Worm (Caenorhabditis elegans) whole organism, mixed stage, embryonic: ENCODE measurements around the gene nhr-15.
A peak's percentile ranks its signal among the peaks of the same experiment; 100 is the strongest.

Experiments
- M03D4.4 ChIP-seq: sonication (generic microtip); optimal IDR thresholded peaks from 2 replicates; lab custom pipeline; 2017; ENCODE audit warnings: mild to moderate bottlenecking, missing genetic modification characterization, missing compliant biosample characterization
- bed-3 ChIP-seq: fragments of 200-800 bp; sonication (Bioruptor generic); optimal IDR thresholded peaks from 3 replicates; lab custom pipeline; 2018; ENCODE audit warnings: mild to moderate bottlenecking, missing genetic modification characterization, moderate library complexity, missing compliant biosample characterization
- blmp-1 ChIP-seq: fragments of 150-350 bp; optimal IDR thresholded peaks from 2 replicates; lab custom pipeline; 2014; ENCODE audit warnings: missing biosample characterization, missing genetic modification characterization
- ceh-39 ChIP-seq: fragments of 150-350 bp; optimal IDR thresholded peaks from 2 replicates; lab custom pipeline; 2014; ENCODE audit warnings: missing biosample characterization, missing genetic modification characterization
- ceh-43 ChIP-seq: fragments of 200-800 bp; sonication (Bioruptor generic); optimal IDR thresholded peaks from 2 replicates; lab custom pipeline; 2018; ENCODE audit warnings: mild to moderate bottlenecking, missing genetic modification characterization, moderate library complexity, missing compliant biosample characterization
- ceh-83 ChIP-seq: fragments of 200-800 bp; sonication (Bioruptor generic); optimal IDR thresholded peaks from 2 replicates; lab custom pipeline; 2018; ENCODE audit warnings: mild to moderate bottlenecking, missing genetic modification characterization, missing compliant biosample characterization
- ces-1 ChIP-seq: fragments of 150-350 bp; optimal IDR thresholded peaks from 2 replicates; lab custom pipeline; 2014; ENCODE audit warnings: missing biosample characterization, missing genetic modification reagents, missing genetic modification characterization
- drap-1 ChIP-seq: fragments of 200-800 bp; sonication (Bioruptor generic); optimal IDR thresholded peaks from 3 replicates; lab custom pipeline; 2018; ENCODE audit warnings: mild to moderate bottlenecking, missing genetic modification characterization, missing compliant biosample characterization
- elt-1 ChIP-seq: sonication (generic microtip); optimal IDR thresholded peaks from 2 replicates; lab custom pipeline; 2017; ENCODE audit warnings: missing genetic modification characterization, mild to moderate bottlenecking, missing compliant biosample characterization, antibody characterized with exemption, moderate library complexity, borderline replicate concordance; ENCODE audit not compliant: insufficient read depth
- elt-3 ChIP-seq: fragments of 150-350 bp; optimal IDR thresholded peaks from 2 replicates; lab custom pipeline; 2014; ENCODE audit warnings: missing biosample characterization, missing genetic modification characterization
- ham-2 ChIP-seq: fragments of 200-800 bp; sonication (Bioruptor generic); optimal IDR thresholded peaks from 2 replicates; lab custom pipeline; 2018; ENCODE audit warnings: mild to moderate bottlenecking, missing genetic modification characterization, missing compliant biosample characterization
- hlh-1 ChIP-seq: fragments of 150-350 bp; optimal IDR thresholded peaks from 2 replicates; lab custom pipeline; 2014; ENCODE audit warnings: missing biosample characterization, missing genetic modification reagents, missing genetic modification characterization
- lin-13 ChIP-seq: fragments of 150-350 bp; optimal IDR thresholded peaks from 2 replicates; lab custom pipeline; 2014; ENCODE audit warnings: missing biosample characterization, missing genetic modification characterization
- lin-32 ChIP-seq: fragments of 200-800 bp; sonication (Bioruptor generic); optimal IDR thresholded peaks from 2 replicates; lab custom pipeline; 2018; ENCODE audit warnings: mild to moderate bottlenecking, missing genetic modification characterization, missing compliant biosample characterization
- lsy-2 ChIP-seq: fragments of 150-350 bp; optimal IDR thresholded peaks from 2 replicates; lab custom pipeline; 2014; ENCODE audit warnings: missing biosample characterization, missing genetic modification characterization
- mab-5 ChIP-seq: fragments of 150-350 bp; optimal IDR thresholded peaks from 2 replicates; lab custom pipeline; 2014; ENCODE audit warnings: missing biosample characterization, missing genetic modification characterization
- mls-2 ChIP-seq: sonication (generic microtip); optimal IDR thresholded peaks from 2 replicates; lab custom pipeline; 2016; ENCODE audit warnings: mild to moderate bottlenecking, missing genetic modification characterization, moderate library complexity, missing compliant biosample characterization
- nhr-12 ChIP-seq: fragments of 150-350 bp; optimal IDR thresholded peaks from 2 replicates; lab custom pipeline; 2014; ENCODE audit warnings: missing biosample characterization, missing genetic modification characterization
- nhr-2 ChIP-seq: fragments of 150-350 bp; optimal IDR thresholded peaks from 2 replicates; lab custom pipeline; 2014; ENCODE audit warnings: missing biosample characterization, missing genetic modification characterization
- nhr-237 ChIP-seq: fragments of 150-350 bp; optimal IDR thresholded peaks from 2 replicates; lab custom pipeline; 2014; ENCODE audit warnings: missing biosample characterization, missing genetic modification characterization
- nhr-28 ChIP-seq: fragments of 150-350 bp; optimal IDR thresholded peaks from 2 replicates; lab custom pipeline; 2014; ENCODE audit warnings: missing biosample characterization, missing genetic modification characterization
- pha-4 ChIP-seq: fragments of 150-350 bp; optimal IDR thresholded peaks from 2 replicates; lab custom pipeline; 2018; ENCODE audit warnings: missing biosample characterization, missing genetic modification reagents, missing genetic modification characterization
- sem-2 ChIP-seq: fragments of 200-800 bp; sonication (Bioruptor generic); optimal IDR thresholded peaks from 2 replicates; lab custom pipeline; 2018; ENCODE audit warnings: mild to moderate bottlenecking, missing genetic modification characterization, missing compliant biosample characterization
- snpc-4 ChIP-seq: fragments of 150-350 bp; optimal IDR thresholded peaks from 2 replicates; lab custom pipeline; 2014; ENCODE audit warnings: missing biosample characterization, missing genetic modification characterization
- sptf-1 ChIP-seq: sonication (generic microtip); optimal IDR thresholded peaks from 2 replicates; lab custom pipeline; 2017; ENCODE audit warnings: mild to moderate bottlenecking, missing genetic modification characterization, moderate library complexity, missing compliant biosample characterization
- tbx-8 ChIP-seq: fragments of 200-800 bp; sonication (Bioruptor generic); optimal IDR thresholded peaks from 2 replicates; lab custom pipeline; 2018; ENCODE audit warnings: mild to moderate bottlenecking, missing genetic modification characterization, moderate library complexity, missing compliant biosample characterization
- unc-120 ChIP-seq: sonication (generic microtip); optimal IDR thresholded peaks from 2 replicates; lab custom pipeline; 2017; ENCODE audit warnings: missing genetic modification characterization, missing compliant biosample characterization; ENCODE audit not compliant: poor library complexity, severe bottlenecking
- unc-39 ChIP-seq: fragments of 150-350 bp; optimal IDR thresholded peaks from 2 replicates; lab custom pipeline; 2014; ENCODE audit warnings: missing biosample characterization, missing genetic modification characterization
- unc-62 ChIP-seq: fragments of 150-350 bp; optimal IDR thresholded peaks from 2 replicates; lab custom pipeline; 2014; ENCODE audit warnings: missing biosample characterization, missing genetic modification reagents, missing genetic modification characterization
- zip-8 ChIP-seq: fragments of 150-350 bp; optimal IDR thresholded peaks from 2 replicates; lab custom pipeline; 2014; ENCODE audit warnings: missing biosample characterization, missing genetic modification characterization
- ztf-11 ChIP-seq: fragments of 150-350 bp; optimal IDR thresholded peaks from 2 replicates; lab custom pipeline; 2014; ENCODE audit warnings: missing biosample characterization, missing genetic modification characterization

nhr-15 gene

ce11 chrV:304613-305012 lies 7.9 kb upstream of the nhr-15 start, which contains the start of gene F33E11.3:
F33E11.3 (minus strand) TSS chrV:304713.
- TF ChIP-seq lsy-2 (tag; lab: Kevin White, UChicago) (no peak), ces-1 (GFP tag; lab: Kevin White, UChicago) (no peak)

- TF ChIP-seq M03D4.4 (tag; lab: Kevin White, UChicago): peak; percentile 33
- peak; percentile 28 for TF ChIP-seq mls-2 (tag; lab: Kevin White, UChicago)
- no peak for TF ChIP-seq nhr-2 (tag; lab: Kevin White, UChicago)
- peak; percentile 77 for TF ChIP-seq ces-1 (GFP tag; lab: Kevin White, UChicago)
- TF ChIP-seq ceh-43 (GFP tag; lab: Kevin White, UChicago): peak; percentile 73
- peak; percentile 60 for TF ChIP-seq sptf-1 (tag; lab: Kevin White, UChicago)
- TF ChIP-seq zip-8 (tag; lab: Kevin White, UChicago): no peak
Observed at ce11 chrV:311485-312090, 933 bp upstream of the nhr-15 start, which contains the start of gene phf-10. phf-10 (minus strand) TSS chrV:311565.

ce11 chrV:320009-320408 lies 7.5 kb downstream of the nhr-15 start:
- TF ChIP-seq blmp-1 (tag; lab: Kevin White, UChicago) (no peak), ceh-83 (no peak), mls-2 (tag; lab: Kevin White, UChicago) (no peak), lin-13 (tag; lab: Kevin White, UChicago) (no peak), mab-5 (tag; lab: Kevin White, UChicago) (no peak), zip-8 (tag; lab: Kevin White, UChicago) (no peak), pha-4 (no peak), ceh-39 (no peak), nhr-28 (no peak), ham-2 (GFP tag; lab: Kevin White, UChicago) (no peak), bed-3 (GFP tag; lab: Kevin White, UChicago) (no peak)

DNA sequence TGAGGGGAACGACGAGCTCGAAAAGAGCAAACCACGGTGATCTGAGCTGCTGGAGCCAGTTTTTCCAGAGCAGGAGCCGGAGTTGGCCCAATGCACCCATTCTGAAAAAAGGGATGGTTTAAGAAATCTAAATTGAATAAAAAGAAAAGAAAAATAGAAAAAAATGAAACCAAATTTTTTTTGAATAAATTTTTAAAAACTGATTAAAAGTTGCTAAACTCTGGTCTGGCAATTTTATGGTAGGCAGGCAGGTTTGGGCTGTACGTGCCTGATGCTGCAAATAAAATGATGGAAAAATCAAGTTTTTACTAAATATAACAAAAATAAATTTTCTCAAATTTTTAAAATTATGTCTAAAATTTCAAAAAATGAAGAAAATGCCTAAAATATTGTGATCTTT lies 18.1 kb downstream of the nhr-15 start, which contains the start of gene abt-4:
Gene abt-4 (minus strand): TSS at position 101 of the 400 bp plus-strand sequence.
- TF ChIP-seq ceh-43 (GFP tag; lab: Kevin White, UChicago): no peak
- TF ChIP-seq sptf-1 (tag; lab: Kevin White, UChicago): no peak
- TF ChIP-seq ces-1 (GFP tag; lab: Kevin White, UChicago): no peak

- TF ChIP-seq nhr-2 (tag; lab: Kevin White, UChicago) (no peak), nhr-12 (tag; lab: Kevin White, UChicago) (no peak), zip-8 (tag; lab: Kevin White, UChicago) (no peak), unc-39 (tag; lab: Kevin White, UChicago) (no peak), sem-2 (GFP tag; lab: Kevin White, UChicago) (no peak), elt-3 (tag; lab: Kevin White, UChicago) (no peak), lin-13 (tag; lab: Kevin White, UChicago) (no peak), pha-4 (no peak), unc-120 (tag; lab: Kevin White, UChicago) (no peak), hlh-1 (tag; lab: Kevin White, UChicago) (no peak), drap-1 (GFP tag; lab: Kevin White, UChicago) (no peak), nhr-237 (tag; lab: Kevin White, UChicago) (no peak), ztf-11 (no peak), lin-32 (GFP tag; lab: Kevin White, UChicago) (no peak), ceh-39 (no peak), sptf-1 (tag; lab: Kevin White, UChicago) (no peak), blmp-1 (tag; lab: Kevin White, UChicago) (no peak)
Observed at ce11 chrV:331245-331644, 18.7 kb downstream of the nhr-15 start.

- TF ChIP-seq lsy-2 (tag; lab: Kevin White, UChicago) (no peak), unc-120 (tag; lab: Kevin White, UChicago) (no peak), ceh-43 (GFP tag; lab: Kevin White, UChicago) (no peak), hlh-1 (tag; lab: Kevin White, UChicago) (no peak), M03D4.4 (tag; lab: Kevin White, UChicago) (no peak), unc-39 (tag; lab: Kevin White, UChicago) (no peak), sem-2 (GFP tag; lab: Kevin White, UChicago) (no peak), elt-3 (tag; lab: Kevin White, UChicago) (no peak), nhr-28 (no peak), zip-8 (tag; lab: Kevin White, UChicago) (no peak), bed-3 (GFP tag; lab: Kevin White, UChicago) (no peak), mab-5 (tag; lab: Kevin White, UChicago) (no peak), drap-1 (GFP tag; lab: Kevin White, UChicago) (no peak), unc-62 (no peak), tbx-8 (GFP tag; lab: Kevin White, UChicago) (no peak), pha-4 (no peak), snpc-4 (tag; lab: Kevin White, UChicago) (no peak), elt-1 (tag; lab: Kevin White, UChicago) (no peak)
Observed at ce11 chrV:332585-332984, 20.1 kb downstream of the nhr-15 start.
